Fruit fly (Drosophila melanogaster): ENCODE measurements around the gene Caf1-180.

Caf1-180 gene

dm6 chrX:8554303-8554702 lies 51.8 kb downstream of the Caf1-180 start:
- TF ChIP-seq Eip78C (GFP tag) (no peak), Sox15 (GFP tag; optimal IDR thresholded peaks at IDR 0.05) (no peak), CG34406 (GFP tag; optimal IDR thresholded peaks at IDR 0.05) (no peak), CG8119 (GFP tag; IDR thresholded peaks at IDR 0.05) (no peak), salr (GFP tag; optimal IDR thresholded peaks at IDR 0.05) (no peak), net (GFP tag; optimal IDR thresholded peaks at IDR 0.05) (no peak), Ets96B (tag; optimal IDR thresholded peaks at IDR 0.05) (no peak), spab (GFP tag; optimal IDR thresholded peaks at IDR 0.05) (no peak), dsx (GFP tag; optimal IDR thresholded peaks at IDR 0.05; ENCODE audit: poor library complexity, severe bottlenecking) (no peak), CG6276 (GFP tag; optimal IDR thresholded peaks at IDR 0.05) (no peak), Hr38 (GFP tag; optimal IDR thresholded peaks at IDR 0.05) (no peak)

Measured in whole organism, prepupa.